Worm (Caenorhabditis elegans) whole organism, dauer: ENCODE measurements around the gene cyp-14A5.

Experiments used
- unc-62 ChIP-seq: sonication (generic microtip); optimal IDR thresholded peaks from 2 replicates; lab custom pipeline; 2017; ENCODE audit warnings: missing biosample characterization, missing genetic modification reagents, missing genetic modification characterization

The cyp-14A5 gene

DNA sequence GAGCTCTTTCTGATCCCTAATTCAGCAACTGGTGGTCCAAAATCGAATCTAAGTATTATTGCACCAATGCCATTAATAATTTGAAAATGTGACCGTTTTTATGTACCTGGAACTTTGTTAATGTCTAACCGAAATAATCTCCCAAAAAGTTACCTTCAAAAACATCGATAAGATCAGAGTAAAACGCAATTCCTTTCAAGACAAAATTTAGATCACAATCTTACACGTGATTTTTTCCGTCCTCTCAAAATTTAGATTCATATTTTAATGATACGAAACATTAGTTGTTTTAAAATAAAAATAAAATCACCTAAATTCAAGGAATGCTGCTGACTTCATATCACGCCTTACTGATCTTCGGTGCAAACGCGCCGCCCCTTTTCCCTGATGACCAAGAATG, 3.3 kb upstream of the cyp-14A5 start:
- TF ChIP-seq unc-62 (GFP tag; lab: Kevin White, UChicago) = no peak

- TF ChIP-seq unc-62 (GFP tag; lab: Kevin White, UChicago) = no peak
Measured at ce11 chrV:5425008-5425407, 1.9 kb upstream of the cyp-14A5 start.

DNA sequence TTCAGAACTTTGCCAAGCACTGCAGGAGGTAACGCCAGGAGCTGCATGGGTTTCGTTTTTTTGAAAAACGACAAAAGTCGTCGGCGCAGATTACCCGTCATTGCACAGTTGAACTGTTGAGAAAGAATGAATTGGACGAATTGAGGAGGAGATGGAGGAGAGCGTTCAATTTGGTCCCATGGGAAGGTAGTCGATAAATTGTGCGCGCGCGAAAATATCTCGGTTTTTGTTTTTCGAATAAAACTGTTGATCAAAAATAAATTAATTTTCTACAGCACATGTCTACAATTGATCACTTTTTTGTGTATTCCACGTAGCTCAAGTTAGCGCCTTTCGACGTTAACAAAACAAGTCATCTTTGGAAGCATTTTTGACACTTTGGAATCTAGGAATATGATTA, 3.2 kb downstream of the cyp-14A5 start, which contains the start of gene F08F3.6:
Gene F08F3.6 (minus strand): TSS at position 153 of the 400 bp plus-strand sequence.
- TF ChIP-seq unc-62 (GFP tag; lab: Kevin White, UChicago) = no peak

ce11 chrV:5412808-5413405, 10.2 kb downstream of the cyp-14A5 start, which contains the start of gene F08F3.10:
Gene F08F3.10, plus strand, starts transcription at chrV:5413355.
- TF ChIP-seq unc-62 (GFP tag; lab: Kevin White, UChicago) = no peak

- TF ChIP-seq unc-62 (GFP tag; lab: Kevin White, UChicago) = no peak
Measured at ce11 chrV:5410679-5411078, 12.4 kb downstream of the cyp-14A5 start, which contains the start of gene F08F3.4. Gene F08F3.4, plus strand, starts transcription at chrV:5410955.

DNA sequence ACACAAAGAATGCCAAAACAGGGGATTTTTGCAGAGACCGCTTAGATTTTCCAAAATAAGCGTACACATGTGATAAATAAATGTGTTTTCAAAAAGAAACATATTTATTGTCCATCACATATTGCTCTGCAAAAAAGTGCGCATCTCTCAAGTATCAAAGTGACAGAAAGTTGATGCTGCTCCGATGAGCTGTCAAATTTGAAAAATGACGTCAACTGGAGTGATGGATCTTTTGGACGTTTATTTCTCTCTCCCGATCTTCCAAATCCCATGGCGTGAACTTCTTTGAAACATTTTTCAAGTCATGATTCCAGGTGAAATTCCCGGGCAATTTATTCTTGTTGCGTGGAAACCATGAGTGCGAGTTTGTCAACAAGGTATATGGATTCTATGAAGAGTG, 14.2 kb downstream of the cyp-14A5 start:
- no peak for TF ChIP-seq unc-62 (GFP tag; lab: Kevin White, UChicago)

ce11 chrV:5408223-5408622, 14.9 kb downstream of the cyp-14A5 start, which contains the start of gene C25A6.1:
Gene C25A6.1, plus strand, starts transcription at chrV:5408523.
- no peak for TF ChIP-seq unc-62 (GFP tag; lab: Kevin White, UChicago)

DNA sequence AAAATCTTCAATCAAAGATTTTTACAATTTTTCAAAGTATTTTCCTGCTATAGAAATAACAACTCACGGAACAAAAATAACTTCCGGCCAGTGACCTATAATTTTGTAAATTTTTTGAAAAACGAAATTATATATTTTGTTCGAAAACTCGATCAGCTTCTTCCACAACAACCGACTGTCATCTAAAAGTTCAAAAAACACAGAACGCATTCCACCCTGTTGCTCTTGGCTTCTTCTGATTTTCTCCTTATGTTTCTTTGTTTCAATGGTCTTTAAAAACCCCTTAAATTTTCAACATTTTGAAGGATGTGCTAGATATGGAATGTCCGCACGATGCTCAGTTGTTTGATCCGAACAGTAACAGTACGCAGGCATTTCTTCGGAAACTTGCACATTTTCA, 18.0 kb downstream of the cyp-14A5 start, which contains the start of gene dmsr-7:
Gene dmsr-7 (plus strand): TSS at position 301 of the 400 bp plus-strand sequence.
- TF ChIP-seq unc-62 (GFP tag; lab: Kevin White, UChicago) = no peak

- TF ChIP-seq unc-62 (GFP tag; lab: Kevin White, UChicago) = no peak
Measured at ce11 chrV:5403938-5404337, 19.1 kb downstream of the cyp-14A5 start.

ce11 chrV:5392993-5393628, 30.0 kb downstream of the cyp-14A5 start, which contains the start of gene C35A11.4:
Gene C35A11.4, minus strand, starts transcription at chrV:5393148.
- no peak for TF ChIP-seq unc-62 (GFP tag; lab: Kevin White, UChicago)

ce11 chrV:5385914-5386493, 37.1 kb downstream of the cyp-14A5 start, which contains the start of gene C35A11.2:
Gene C35A11.2, plus strand, starts transcription at chrV:5386299.
- TF ChIP-seq unc-62 (GFP tag; lab: Kevin White, UChicago) = no peak

- no peak for TF ChIP-seq unc-62 (GFP tag; lab: Kevin White, UChicago)
Measured at ce11 chrV:5372118-5372517, 51.0 kb downstream of the cyp-14A5 start, which contains the start of gene C35A11.3. Gene C35A11.3, plus strand, starts transcription at chrV:5372418.
